Worm (Caenorhabditis elegans) whole organism, L3 larva: Measurements from ENCODE around the gene K02D3.2.

Experiments used
- R02D3.7 ChIP-seq: fragments of 150-350 bp; optimal IDR thresholded peaks from 2 replicates; lab custom pipeline; 2014; ENCODE audit warnings: missing biosample characterization, missing genetic modification characterization
- ZK546.5 ChIP-seq: sonication (generic microtip); optimal IDR thresholded peaks from 2 replicates; lab custom pipeline; 2017; ENCODE audit warnings: missing biosample characterization, missing genetic modification characterization
- aly-2 ChIP-seq: fragments of 150-350 bp; optimal IDR thresholded peaks from 2 replicates; lab custom pipeline; 2014; ENCODE audit warnings: missing biosample characterization, missing genetic modification characterization
- ama-1 ChIP-seq: fragments of 150-350 bp; optimal IDR thresholded peaks from 2 replicates; lab custom pipeline; 2018
- ceh-16 ChIP-seq: sonication (generic microtip); optimal IDR thresholded peaks from 2 replicates; lab custom pipeline; 2017; ENCODE audit warnings: missing biosample characterization, missing genetic modification characterization
- ceh-28 ChIP-seq: fragments of 150-350 bp; optimal IDR thresholded peaks from 2 replicates; lab custom pipeline; 2014; ENCODE audit warnings: missing biosample characterization, missing genetic modification reagents, missing genetic modification characterization
- ceh-82 ChIP-seq: fragments of 150-350 bp; optimal IDR thresholded peaks from 2 replicates; lab custom pipeline; 2014; ENCODE audit warnings: missing biosample characterization, missing genetic modification characterization
- ceh-9 ChIP-seq: sonication (generic microtip); optimal IDR thresholded peaks from 2 replicates; lab custom pipeline; 2018; ENCODE audit warnings: missing biosample characterization, missing genetic modification characterization
- daf-12 ChIP-seq: fragments of 150-350 bp; optimal IDR thresholded peaks from 2 replicates; lab custom pipeline; 2014; ENCODE audit warnings: missing biosample characterization, missing genetic modification reagents, missing genetic modification characterization
- egl-27 ChIP-seq: sonication (generic microtip); optimal IDR thresholded peaks from 4 replicates; lab custom pipeline; 2017; ENCODE audit warnings: missing biosample characterization, missing genetic modification reagents, missing genetic modification characterization
- egl-5 ChIP-seq: fragments of 150-350 bp; optimal IDR thresholded peaks from 2 replicates; lab custom pipeline; 2017; ENCODE audit warnings: missing biosample characterization, missing genetic modification reagents, missing genetic modification characterization, inconsistent platforms
- elt-1 ChIP-seq: fragments of 150-350 bp; optimal IDR thresholded peaks from 2 replicates; lab custom pipeline; 2014; ENCODE audit warnings: missing biosample characterization, missing genetic modification characterization
- elt-2 ChIP-seq: sonication (generic microtip); optimal IDR thresholded peaks from 2 replicates; lab custom pipeline; 2016; ENCODE audit warnings: missing genetic modification reagents, mild to moderate bottlenecking, missing genetic modification characterization, missing compliant biosample characterization
- elt-3 ChIP-seq, 3 experiments: fragments of 150-350 bp in 1 of 3; sonication (generic microtip) in 2 of 3; optimal IDR thresholded peaks; 2 replicates in 2 of 3; 4 replicates in 1 of 3; lab custom pipeline; 2014 to 2017; ENCODE audit warnings: missing biosample characterization in 3 of 3, missing genetic modification characterization in 3 of 3
- eor-1 ChIP-seq, 2 experiments: fragments of 150-350 bp; optimal IDR thresholded peaks; 2 replicates each; lab custom pipeline; 2014 to 2018; ENCODE audit warnings: missing biosample characterization in 2 of 2, missing genetic modification characterization in 2 of 2
- fkh-10 ChIP-seq: sonication (generic microtip); optimal IDR thresholded peaks from 2 replicates; lab custom pipeline; 2017; ENCODE audit warnings: missing biosample characterization, missing genetic modification reagents, missing genetic modification characterization
- fkh-2 ChIP-seq: fragments of 150-350 bp; optimal IDR thresholded peaks from 2 replicates; lab custom pipeline; 2014; ENCODE audit warnings: missing biosample characterization, missing genetic modification reagents, missing genetic modification characterization
- fos-1 ChIP-seq: fragments of 150-350 bp; optimal IDR thresholded peaks from 2 replicates; lab custom pipeline; 2014; ENCODE audit warnings: missing biosample characterization, missing genetic modification characterization
- hmg-11 ChIP-seq: sonication (generic microtip); optimal IDR thresholded peaks from 2 replicates; lab custom pipeline; 2016; ENCODE audit warnings: missing genetic modification characterization, missing compliant biosample characterization
- jun-1 ChIP-seq: fragments of 150-350 bp; optimal IDR thresholded peaks from 2 replicates; lab custom pipeline; 2014; ENCODE audit warnings: missing biosample characterization, missing genetic modification reagents, missing genetic modification characterization
- lin-15B ChIP-seq: fragments of 150-350 bp; optimal IDR thresholded peaks from 2 replicates; lab custom pipeline; 2014; ENCODE audit warnings: missing biosample characterization, missing genetic modification characterization
- lin-39 ChIP-seq: fragments of 150-350 bp; optimal IDR thresholded peaks from 2 replicates; lab custom pipeline; 2018; ENCODE audit warnings: missing biosample characterization, missing genetic modification reagents, missing genetic modification characterization
- lsy-12 ChIP-seq: sonication (generic microtip); optimal IDR thresholded peaks from 2 replicates; lab custom pipeline; 2016; ENCODE audit warnings: mild to moderate bottlenecking, missing genetic modification characterization, missing compliant biosample characterization
- mdl-1 ChIP-seq: fragments of 150-350 bp; optimal IDR thresholded peaks from 2 replicates; lab custom pipeline; 2014; ENCODE audit warnings: missing biosample characterization, missing genetic modification characterization
- mml-1 ChIP-seq: fragments of 150-350 bp; sonication (generic microtip); optimal IDR thresholded peaks from 3 replicates; lab custom pipeline; 2014; ENCODE audit warnings: missing biosample characterization, missing genetic modification characterization
- nfya-1 ChIP-seq: sonication (generic microtip); optimal IDR thresholded peaks from 2 replicates; lab custom pipeline; 2017; ENCODE audit warnings: missing genetic modification characterization, mild to moderate bottlenecking, missing compliant biosample characterization, antibody characterized with exemption, moderate library complexity; ENCODE audit not compliant: insufficient read depth
- nhr-11 ChIP-seq: fragments of 150-350 bp; optimal IDR thresholded peaks from 2 replicates; lab custom pipeline; 2014; ENCODE audit warnings: missing biosample characterization, missing genetic modification characterization
- nhr-12 ChIP-seq: fragments of 150-350 bp; optimal IDR thresholded peaks from 2 replicates; lab custom pipeline; 2014; ENCODE audit warnings: missing biosample characterization, missing genetic modification characterization
- nhr-23 ChIP-seq: fragments of 150-350 bp; optimal IDR thresholded peaks from 2 replicates; lab custom pipeline; 2014; ENCODE audit warnings: missing biosample characterization, missing genetic modification reagents, missing genetic modification characterization
- nhr-237 ChIP-seq: fragments of 150-350 bp; optimal IDR thresholded peaks from 2 replicates; lab custom pipeline; 2014; ENCODE audit warnings: missing biosample characterization, missing genetic modification characterization
- nhr-25 ChIP-seq: sonication (generic microtip); optimal IDR thresholded peaks from 2 replicates; lab custom pipeline; 2017; ENCODE audit warnings: missing biosample characterization, missing genetic modification characterization
- nhr-28 ChIP-seq: fragments of 150-350 bp; optimal IDR thresholded peaks from 2 replicates; lab custom pipeline; 2014; ENCODE audit warnings: missing biosample characterization, missing genetic modification characterization
- nhr-43 ChIP-seq: sonication (generic microtip); optimal IDR thresholded peaks from 2 replicates; lab custom pipeline; 2016; ENCODE audit warnings: mild to moderate bottlenecking, missing genetic modification characterization, missing compliant biosample characterization; ENCODE audit not compliant: poor library complexity, severe bottlenecking
- nhr-67 ChIP-seq: fragments of 150-350 bp; optimal IDR thresholded peaks from 2 replicates; lab custom pipeline; 2014; ENCODE audit warnings: missing biosample characterization, missing genetic modification characterization
- nhr-76 ChIP-seq: fragments of 150-350 bp; sonication (generic microtip); optimal IDR thresholded peaks from 5 replicates; lab custom pipeline; 2014; ENCODE audit warnings: missing biosample characterization, missing genetic modification characterization
- nhr-77 ChIP-seq: fragments of 150-350 bp; optimal IDR thresholded peaks from 2 replicates; lab custom pipeline; 2014; ENCODE audit warnings: missing biosample characterization, missing genetic modification characterization
- pha-4 ChIP-seq: fragments of 150-350 bp; optimal IDR thresholded peaks from 2 replicates; lab custom pipeline; 2014; ENCODE audit warnings: missing biosample characterization, missing genetic modification reagents, missing genetic modification characterization
- pqm-1 ChIP-seq: fragments of 150-350 bp; optimal IDR thresholded peaks from 2 replicates; lab custom pipeline; 2017; ENCODE audit warnings: missing biosample characterization, missing genetic modification characterization, inconsistent platforms
- sea-2 ChIP-seq: fragments of 150-350 bp; sonication (generic microtip); optimal IDR thresholded peaks from 4 replicates; lab custom pipeline; 2014; ENCODE audit warnings: missing biosample characterization, missing genetic modification reagents, missing genetic modification characterization
- skn-1 ChIP-seq: fragments of 150-350 bp; optimal IDR thresholded peaks from 2 replicates; lab custom pipeline; 2014; ENCODE audit warnings: missing biosample characterization, missing genetic modification characterization
- snpc-4 ChIP-seq: fragments of 150-350 bp; optimal IDR thresholded peaks from 2 replicates; lab custom pipeline; 2014; ENCODE audit warnings: missing biosample characterization, missing genetic modification characterization
- tbx-2 ChIP-seq: sonication (generic microtip); optimal IDR thresholded peaks from 2 replicates; lab custom pipeline; 2016; ENCODE audit warnings: mild to moderate bottlenecking, missing genetic modification characterization, missing compliant biosample characterization
- unc-39 ChIP-seq: sonication (generic microtip); optimal IDR thresholded peaks from 4 replicates; lab custom pipeline; 2017; ENCODE audit warnings: missing biosample characterization, missing genetic modification characterization
- unc-62 ChIP-seq: fragments of 150-350 bp; sonication (generic microtip); optimal IDR thresholded peaks from 4 replicates; lab custom pipeline; 2014; ENCODE audit warnings: missing biosample characterization, missing genetic modification reagents, missing genetic modification characterization
- zag-1 ChIP-seq: fragments of 150-350 bp; optimal IDR thresholded peaks from 2 replicates; lab custom pipeline; 2014; ENCODE audit warnings: missing biosample characterization, missing genetic modification characterization
- ztf-11 ChIP-seq: fragments of 150-350 bp; optimal IDR thresholded peaks from 2 replicates; lab custom pipeline; 2014; ENCODE audit warnings: missing biosample characterization, missing genetic modification characterization
- ztf-4 ChIP-seq: fragments of 150-350 bp; optimal IDR thresholded peaks from 2 replicates; lab custom pipeline; 2014; ENCODE audit warnings: missing biosample characterization, missing genetic modification characterization

The K02D3.2 gene

DNA sequence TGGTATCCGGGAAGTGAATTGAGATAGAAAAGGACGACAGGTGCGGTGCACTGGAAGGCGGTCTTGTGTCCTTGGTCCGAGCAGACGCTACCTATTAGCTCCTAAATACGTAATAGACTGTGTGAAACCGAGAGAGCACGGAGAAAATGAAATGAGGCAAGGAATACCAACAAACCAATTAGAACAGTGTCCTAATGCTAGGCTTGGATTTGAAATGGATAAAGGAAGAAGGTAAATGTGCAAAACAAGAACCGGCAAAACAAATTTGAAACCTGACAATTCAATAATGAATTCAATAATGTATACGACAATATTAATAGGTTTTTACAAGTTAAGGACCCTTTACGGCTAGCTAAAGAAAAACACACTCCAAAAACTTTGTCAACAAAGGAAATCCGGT is 43.1 kb downstream of the K02D3.2 start, which contains the start of gene C04A11.2:
Gene C04A11.2, minus strand, starts transcription at position 101 of the 400 bp plus-strand sequence.
- TF ChIP-seq tbx-2 (no peak), ceh-16 (tag; lab: Kevin White, UChicago) (no peak)

DNA sequence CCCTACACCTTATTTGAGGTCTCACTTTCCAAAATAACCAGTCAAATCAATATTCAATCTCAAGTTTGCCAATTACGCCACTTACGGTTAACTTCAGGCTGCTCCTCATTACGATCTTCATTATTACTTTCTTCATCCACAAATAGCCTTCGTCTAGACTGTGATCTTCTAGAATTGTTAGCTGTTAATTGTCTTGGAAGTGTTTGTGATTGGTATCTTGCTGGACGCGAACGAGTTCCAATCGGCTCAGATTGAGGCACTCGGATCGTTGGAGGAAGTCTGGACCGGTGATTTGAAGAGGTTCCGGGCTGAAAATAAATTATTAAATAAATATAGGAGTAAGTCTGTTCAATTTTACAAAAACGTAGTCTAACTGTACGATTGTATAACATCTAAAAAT is 44.9 kb downstream of the K02D3.2 start:
- TF ChIP-seq snpc-4 = no peak
- TF ChIP-seq ceh-28 (tag; lab: Kevin White, UChicago) = no peak
- no peak for TF ChIP-seq lin-15B (tag; lab: Kevin White, UChicago)
- TF ChIP-seq tbx-2 = no peak
- TF ChIP-seq nhr-237 (tag; lab: Kevin White, UChicago) = no peak
- TF ChIP-seq lsy-12 (tag; lab: Kevin White, UChicago) = no peak
- TF ChIP-seq nfya-1 (tag; lab: Kevin White, UChicago) = no peak
- TF ChIP-seq fkh-2 (tag; lab: Kevin White, UChicago) = no peak
- no peak for TF ChIP-seq ceh-82
- no peak for TF ChIP-seq zag-1 (tag; lab: Kevin White, UChicago)
- TF ChIP-seq eor-1 (tag; optimal IDR thresholded peaks at IDR 0.05; lab: Kevin White, UChicago) = no peak
- no peak for TF ChIP-seq mdl-1 (tag; lab: Kevin White, UChicago)
- TF ChIP-seq nhr-28 (tag; lab: Kevin White, UChicago) = no peak

DNA sequence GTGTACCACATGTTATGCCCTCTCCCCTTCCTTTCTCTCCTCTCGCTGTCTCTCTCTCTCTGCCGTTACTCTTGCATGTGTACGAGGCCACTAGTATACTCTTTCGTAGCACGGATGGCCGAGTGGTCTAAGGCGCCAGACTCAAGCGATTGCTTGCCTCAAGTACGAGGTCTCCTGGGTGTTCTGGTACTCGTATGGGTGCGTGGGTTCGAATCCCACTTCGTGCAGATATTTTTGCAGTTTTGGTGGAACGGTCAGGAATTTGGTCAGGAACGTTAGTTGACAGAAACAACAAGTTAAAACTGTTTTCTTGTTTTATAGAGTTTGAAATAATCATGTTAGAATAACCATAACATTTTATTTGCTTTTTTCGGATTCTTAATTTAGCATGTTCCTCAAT is 46.4 kb downstream of the K02D3.2 start:
- TF ChIP-seq tbx-2 (peak; percentile 85), ZK546.5 (tag; lab: Kevin White, UChicago) (no peak), nhr-25 (tag; lab: Kevin White, UChicago) (peak; percentile 46), nhr-43 (peak; percentile 81), jun-1 (tag; lab: Kevin White, UChicago) (peak; percentile 86), ztf-4 (tag; lab: Kevin White, UChicago) (peak; percentile 49), fos-1 (no peak), snpc-4 (peak; percentile 11), fkh-2 (tag; lab: Kevin White, UChicago) (no peak), zag-1 (tag; lab: Kevin White, UChicago) (no peak), ztf-11 (no peak), nhr-237 (tag; lab: Kevin White, UChicago) (no peak), ceh-9 (tag; lab: Kevin White, UChicago) (no peak), nhr-23 (tag; lab: Kevin White, UChicago) (peak; percentile 67), ama-1 (lab: Kevin White, UChicago) (peak; percentile 49), pqm-1 (peak; percentile 41), nhr-77 (tag; lab: Kevin White, UChicago) (peak; percentile 46), ceh-82 (peak; percentile 37), hmg-11 (tag; lab: Kevin White, UChicago) (peak; percentile 99), unc-62 (GFP tag; lab: Kevin White, UChicago) (no peak), nhr-67 (tag; lab: Kevin White, UChicago) (no peak), fkh-10 (GFP tag; lab: Kevin White, UChicago) (peak; percentile 51), skn-1 (tag; lab: Kevin White, UChicago) (peak; percentile 43), eor-1 (tag; optimal IDR thresholded peaks at IDR 0.05; lab: Kevin White, UChicago) (no peak), lin-39 (tag; lab: Kevin White, UChicago) (peak; percentile 87), nhr-12 (no peak), aly-2 (tag; lab: Kevin White, UChicago) (no peak), pha-4 (tag; lab: Kevin White, UChicago) (peak; percentile 81), elt-1 (tag; lab: Kevin White, UChicago) (peak; percentile 58), mml-1 (tag; lab: Kevin White, UChicago) (no peak), egl-5 (tag; lab: Kevin White, UChicago) (peak; percentile 89), nhr-76 (tag; lab: Kevin White, UChicago) (peak; percentile 37), nhr-28 (tag; lab: Kevin White, UChicago) (no peak), sea-2 (GFP tag; lab: Kevin White, UChicago) (peak; percentile 58), nfya-1 (tag; lab: Kevin White, UChicago) (peak; percentile 71), ceh-28 (tag; lab: Kevin White, UChicago) (peak; percentile 13), R02D3.7 (peak; percentile 38), lsy-12 (tag; lab: Kevin White, UChicago) (peak; percentile 85), mdl-1 (tag; lab: Kevin White, UChicago) (no peak), egl-27 (peak; percentile 30), unc-39 (peak; percentile 27), elt-3 (tag; optimal IDR thresholded peaks at IDR 0.05; lab: Kevin White, UChicago) (peak in 1 of 3 experiments; percentile 31), daf-12 (tag; lab: Kevin White, UChicago) (no peak), nhr-11 (peak; percentile 33), elt-2 (tag; lab: Kevin White, UChicago) (peak; percentile 49), lin-15B (tag; lab: Kevin White, UChicago) (peak; percentile 38)
